Worm (Caenorhabditis elegans): Measurements from ENCODE around the gene C17H12.12.

DNA sequence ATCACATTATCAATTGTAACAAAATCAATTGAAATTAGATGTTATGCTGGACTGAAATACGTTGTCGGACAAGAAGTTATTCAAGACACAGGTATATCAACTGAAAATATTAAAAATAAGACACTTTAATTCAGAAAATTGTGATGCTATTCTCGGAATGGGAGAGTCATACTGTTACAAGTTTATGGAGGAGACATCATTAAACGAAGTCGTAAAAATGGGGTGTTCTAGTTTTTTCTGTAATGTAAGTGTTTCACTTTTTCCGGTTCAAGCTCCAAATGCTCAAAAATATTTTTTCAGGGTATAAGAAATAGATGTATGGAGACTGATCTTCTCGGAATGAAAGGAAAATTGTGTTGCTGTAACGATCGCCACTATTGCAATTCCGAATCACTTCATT lies 9.1 kb downstream of the C17H12.12 start, which contains the start of gene C17H12.37:
- TF ChIP-seq snpc-4 (tag; optimal IDR thresholded peaks at IDR 0.05): no peak
- TF ChIP-seq tbx-2 (tag; optimal IDR thresholded peaks at IDR 0.05): no peak
- TF ChIP-seq nhr-28 (tag; optimal IDR thresholded peaks at IDR 0.05): no peak
- TF ChIP-seq ets-5 (GFP tag; IDR thresholded peaks at IDR 0.05): no peak
- TF ChIP-seq dsc-1 (tag; optimal IDR thresholded peaks at IDR 0.05): no peak
- TF ChIP-seq nhr-12 (tag; optimal IDR thresholded peaks at IDR 0.05): no peak
- TF ChIP-seq mab-9 (GFP tag; IDR thresholded peaks at IDR 0.05): no peak
- no peak for TF ChIP-seq lir-3 (tag; optimal IDR thresholded peaks at IDR 0.05; ENCODE audit: poor library complexity)
- no peak for TF ChIP-seq unc-62 (GFP tag; optimal IDR thresholded peaks at IDR 0.05)
- TF ChIP-seq ceh-8 (GFP tag; optimal IDR thresholded peaks at IDR 0.05): no peak
- no peak for TF ChIP-seq F16B12.6 (tag; optimal IDR thresholded peaks at IDR 0.05)

Measured in whole organism, L1 larva.